Worm (Caenorhabditis elegans): ENCODE results near the gene C09G1.4.

C09G1.4 gene

DNA sequence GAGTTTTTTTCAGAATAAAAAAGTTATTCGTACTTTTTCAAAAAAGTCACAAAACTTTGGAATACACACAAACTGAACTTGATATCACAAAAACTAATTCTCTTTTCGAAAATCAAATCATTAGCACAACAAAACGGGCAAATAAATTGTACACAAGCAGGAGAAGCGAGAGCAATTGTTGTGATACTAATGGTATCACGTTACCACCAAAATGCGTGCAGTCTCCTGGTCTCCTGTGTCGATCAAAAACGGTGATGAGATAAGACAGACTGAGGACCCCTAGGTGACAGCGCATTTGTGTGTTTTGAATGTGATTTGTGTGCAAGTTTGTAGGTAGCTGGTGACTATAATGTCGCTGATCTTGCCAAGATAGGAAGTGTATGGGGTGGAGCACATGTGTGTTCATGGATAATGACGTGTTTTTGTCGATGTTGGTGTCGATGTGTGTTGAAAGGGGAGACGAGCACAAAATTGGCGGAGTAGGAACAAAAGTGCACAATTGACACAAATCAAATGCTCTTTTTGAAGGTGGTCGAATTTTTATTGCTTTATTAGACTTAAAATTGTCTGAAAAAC is 66.6 kb downstream of the C09G1.4 start:
- TF ChIP-seq ceh-30 (tag; optimal IDR thresholded peaks at IDR 0.05): no peak
- peak; percentile 42 for TF ChIP-seq elt-2 (tag; optimal IDR thresholded peaks at IDR 0.05)

DNA sequence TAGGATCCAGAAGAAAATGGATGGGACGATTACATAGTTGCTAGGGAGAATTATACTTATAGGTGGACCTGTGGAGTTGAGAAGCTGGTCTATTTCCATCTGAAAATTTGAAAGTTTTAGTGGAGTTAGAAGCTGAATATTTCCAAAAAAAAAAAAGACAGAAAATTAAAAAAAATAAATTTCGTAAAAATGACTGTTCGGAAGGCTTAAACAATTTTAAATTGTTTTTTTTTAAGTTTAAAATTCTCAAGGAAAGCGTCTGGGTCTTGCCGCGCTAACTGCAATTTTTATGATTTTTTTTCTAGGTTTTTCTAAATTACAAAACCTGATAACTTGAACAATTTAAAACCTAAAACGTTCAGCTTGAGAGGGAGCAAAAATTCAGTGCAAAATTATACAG is 67.2 kb downstream of the C09G1.4 start, which contains the start of gene mrp-3:
mrp-3 (minus strand) TSS at position 101 of the 400 bp plus-strand sequence.
- no peak for TF ChIP-seq unc-3 (GFP tag; conservative IDR thresholded peaks at IDR 0.05)
- no peak for TF ChIP-seq unc-3 (tag; optimal IDR thresholded peaks at IDR 0.05)
- TF ChIP-seq rnt-1 (tag; optimal IDR thresholded peaks at IDR 0.05): no peak
- no peak for TF ChIP-seq madf-2 (tag; optimal IDR thresholded peaks at IDR 0.05)
- no peak for TF ChIP-seq fkh-6 (tag; optimal IDR thresholded peaks at IDR 0.05)
- no peak for TF ChIP-seq fkh-10 (GFP tag; optimal IDR thresholded peaks at IDR 0.05)
- no peak for TF ChIP-seq nfya-1 (tag; optimal IDR thresholded peaks at IDR 0.05)
- TF ChIP-seq ceh-6 (GFP tag; optimal IDR thresholded peaks at IDR 0.05): no peak
